Fruit fly (Drosophila melanogaster) whole organism, embryonic: ENCODE measurements around the gene cac.

Experiments used
- Antp ChIP-seq: fragments of 200-800 bp; sonication (Bioruptor generic); optimal IDR thresholded peaks from 3 replicates; lab custom pipeline; 2016; ENCODE audit warnings: missing biosample characterization, missing genetic modification characterization
- Atf6 ChIP-seq: fragments of 200-800 bp; sonication (Bioruptor generic); IDR thresholded peaks from 2 replicates; pipeline ENCODE4 v1.3.6; 2022; ENCODE audit warnings: missing biosample characterization, missing genetic modification characterization
- Blimp-1 ChIP-seq: fragments of 200-800 bp; sonication (Bioruptor generic); optimal IDR thresholded peaks from 3 replicates; lab custom pipeline; 2018; ENCODE audit warnings: missing biosample characterization, missing genetic modification characterization, mild to moderate bottlenecking, moderate library complexity, missing genetic modification reagents
- CG10209 ChIP-seq: fragments of 200-800 bp; sonication (Bioruptor generic); optimal IDR thresholded peaks from 3 replicates; lab custom pipeline; 2017; ENCODE audit warnings: missing biosample characterization, mild to moderate bottlenecking, missing genetic modification characterization, missing genetic modification reagents
- CG10462 ChIP-seq: fragments of 200-800 bp; sonication (Bioruptor generic); optimal IDR thresholded peaks from 2 replicates; lab custom pipeline; 2016; ENCODE audit warnings: missing biosample characterization, missing genetic modification characterization
- CG11504 ChIP-seq: fragments of 200-800 bp; sonication (Bioruptor generic); optimal IDR thresholded peaks from 3 replicates; lab custom pipeline; 2019; ENCODE audit warnings: missing biosample characterization, mild to moderate bottlenecking, missing genetic modification characterization, moderate library complexity
- CG12104 ChIP-seq: fragments of 200-800 bp; sonication (Bioruptor generic); optimal IDR thresholded peaks from 3 replicates; lab custom pipeline; 2016; ENCODE audit warnings: missing biosample characterization, missing genetic modification characterization
- CG13287 ChIP-seq: fragments of 200-800 bp; sonication (Bioruptor generic); IDR thresholded peaks from 2 replicates; pipeline ENCODE4 v1.3.6; 2022; ENCODE audit warnings: missing biosample characterization, missing genetic modification characterization; ENCODE audit not compliant: partially characterized antibody
- CG13894 ChIP-seq: fragments of 200-800 bp; sonication (Bioruptor generic); optimal IDR thresholded peaks from 3 replicates; lab custom pipeline; 2018; ENCODE audit warnings: missing biosample characterization, mild to moderate bottlenecking, missing genetic modification characterization, moderate library complexity
- CG14710 ChIP-seq: fragments of 200-800 bp; sonication (Bioruptor generic); optimal IDR thresholded peaks from 3 replicates; lab custom pipeline; 2019; ENCODE audit warnings: missing biosample characterization, mild to moderate bottlenecking, missing genetic modification characterization, moderate library complexity
- CG15479 ChIP-seq: fragments of 200-800 bp; sonication (Bioruptor generic); optimal IDR thresholded peaks from 3 replicates; lab custom pipeline; 2019; ENCODE audit warnings: missing biosample characterization, mild to moderate bottlenecking, missing genetic modification characterization, moderate library complexity
- CG17385 ChIP-seq: fragments of 200-800 bp; sonication (Bioruptor generic); optimal IDR thresholded peaks from 3 replicates; lab custom pipeline; 2018; ENCODE audit warnings: missing biosample characterization, mild to moderate bottlenecking, missing genetic modification characterization
- CG18262 ChIP-seq: fragments of 200-800 bp; optimal IDR thresholded peaks from 3 replicates; lab custom pipeline; 2019; ENCODE audit warnings: missing biosample characterization, mild to moderate bottlenecking, missing genetic modification characterization, moderate library complexity
- CG2120 ChIP-seq: fragments of 200-800 bp; sonication (Bioruptor generic); optimal IDR thresholded peaks from 3 replicates; lab custom pipeline; 2016; ENCODE audit warnings: missing biosample characterization, missing genetic modification characterization
- CG2678 ChIP-seq: fragments of 200-800 bp; sonication (Bioruptor generic); optimal IDR thresholded peaks from 3 replicates; lab custom pipeline; 2019; ENCODE audit warnings: missing biosample characterization, mild to moderate bottlenecking, missing genetic modification characterization, moderate library complexity
- CG2712 ChIP-seq: fragments of 200-800 bp; optimal IDR thresholded peaks from 3 replicates; lab custom pipeline; 2019; ENCODE audit warnings: missing biosample characterization, mild to moderate bottlenecking, missing genetic modification characterization, moderate library complexity
- CG2875 ChIP-seq: fragments of 200-800 bp; sonication (Bioruptor generic); optimal IDR thresholded peaks from 2 replicates; lab custom pipeline; 2017; ENCODE audit warnings: missing biosample characterization, mild to moderate bottlenecking, missing genetic modification characterization, missing genetic modification reagents
- CG3281 ChIP-seq: fragments of 200-800 bp; sonication (Bioruptor generic); optimal IDR thresholded peaks from 3 replicates; lab custom pipeline; 2017; ENCODE audit warnings: missing biosample characterization, mild to moderate bottlenecking, missing genetic modification characterization
- CG4424 ChIP-seq: fragments of 200-800 bp; sonication (Bioruptor generic); optimal IDR thresholded peaks from 3 replicates; lab custom pipeline; 2016; ENCODE audit warnings: missing biosample characterization, missing genetic modification characterization
- CG6791 ChIP-seq: fragments of 200-800 bp; sonication (Bioruptor generic); IDR thresholded peaks from 3 replicates; pipeline ENCODE4 v1.3.6; 2022; ENCODE audit warnings: missing biosample characterization, missing genetic modification characterization; ENCODE audit not compliant: partially characterized antibody
- CG8924 ChIP-seq: fragments of 200-800 bp; optimal IDR thresholded peaks from 3 replicates; lab custom pipeline; 2019; ENCODE audit warnings: missing biosample characterization, mild to moderate bottlenecking, missing genetic modification characterization, moderate library complexity
- CG9215 ChIP-seq: fragments of 200-800 bp; sonication (Bioruptor generic); IDR thresholded peaks from 2 replicates; pipeline ENCODE4 v1.3.6; 2022; ENCODE audit warnings: missing biosample characterization, missing genetic modification characterization
- CG9727 ChIP-seq: fragments of 200-800 bp; sonication (Bioruptor generic); optimal IDR thresholded peaks from 3 replicates; lab custom pipeline; 2017; ENCODE audit warnings: missing biosample characterization, mild to moderate bottlenecking, missing genetic modification characterization
- CG9876 ChIP-seq: fragments of 200-800 bp; sonication (Bioruptor generic); optimal IDR thresholded peaks from 2 replicates; lab custom pipeline; 2016; ENCODE audit warnings: missing biosample characterization, missing genetic modification characterization
- CkIIα-i1 ChIP-seq: fragments of 200-800 bp; sonication (Bioruptor generic); IDR thresholded peaks from 2 replicates; pipeline ENCODE4 v1.3.6; 2022; ENCODE audit warnings: missing biosample characterization, missing genetic modification characterization
- E2f1 ChIP-seq: fragments of 200-800 bp; sonication (Bioruptor generic); IDR thresholded peaks from 2 replicates; pipeline ENCODE4 v1.3.6; 2022; ENCODE audit warnings: missing biosample characterization, missing genetic modification characterization
- Fer1 ChIP-seq: fragments of 200-800 bp; sonication (Bioruptor generic); optimal IDR thresholded peaks from 2 replicates; lab custom pipeline; 2017; ENCODE audit warnings: missing biosample characterization, mild to moderate bottlenecking, missing genetic modification characterization
- Fer3 ChIP-seq: fragments of 200-800 bp; sonication (Bioruptor generic); optimal IDR thresholded peaks from 2 replicates; lab custom pipeline; 2018; ENCODE audit warnings: missing biosample characterization, mild to moderate bottlenecking, missing genetic modification characterization, moderate library complexity
- HmgD ChIP-seq: fragments of 200-800 bp; sonication (Bioruptor generic); optimal IDR thresholded peaks from 3 replicates; lab custom pipeline; 2016; ENCODE audit warnings: missing biosample characterization, missing genetic modification characterization
- Hmr ChIP-seq: fragments of 200-800 bp; sonication (Bioruptor generic); optimal IDR thresholded peaks from 3 replicates; lab custom pipeline; 2017; ENCODE audit warnings: mild to moderate bottlenecking, missing biosample characterization, missing genetic modification reagents, missing genetic modification characterization
- MTF-1 ChIP-seq: fragments of 200-800 bp; sonication (Bioruptor generic); optimal IDR thresholded peaks from 2 replicates; lab custom pipeline; 2018; ENCODE audit warnings: missing biosample characterization, mild to moderate bottlenecking, missing genetic modification characterization, borderline replicate concordance
- Side ChIP-seq: fragments of 200-800 bp; sonication (Bioruptor generic); optimal IDR thresholded peaks from 2 replicates; lab custom pipeline; 2016; ENCODE audit warnings: missing biosample characterization, missing genetic modification characterization
- Six4 ChIP-seq: fragments of 200-800 bp; sonication (Bioruptor generic); optimal IDR thresholded peaks from 2 replicates; lab custom pipeline; 2016; ENCODE audit warnings: missing biosample characterization, missing genetic modification characterization
- bsh ChIP-seq, 2 experiments: fragments of 200-800 bp; sonication (Bioruptor generic); optimal IDR thresholded peaks; 2 replicates each; lab custom pipeline; 2017 to 2018; ENCODE audit warnings: mild to moderate bottlenecking in 2 of 2, missing biosample characterization in 2 of 2, missing genetic modification characterization in 2 of 2, moderate library complexity in 1 of 2
- chm ChIP-seq: fragments of 200-800 bp; sonication (Bioruptor generic); IDR thresholded peaks from 2 replicates; pipeline ENCODE4 v1.3.6; 2022; ENCODE audit warnings: missing biosample characterization, missing genetic modification characterization
- crol ChIP-seq: fragments of 200-800 bp; sonication (Bioruptor generic); IDR thresholded peaks from 2 replicates; pipeline ENCODE4 v1.3.6; 2022; ENCODE audit warnings: missing biosample characterization, missing genetic modification characterization
- dimm ChIP-seq: fragments of 200-800 bp; sonication (Bioruptor generic); IDR thresholded peaks from 2 replicates; pipeline ENCODE4 v1.3.6; 2022; ENCODE audit warnings: missing biosample characterization, missing genetic modification characterization
- dysf ChIP-seq: fragments of 200-800 bp; sonication (Bioruptor generic); IDR thresholded peaks from 3 replicates; pipeline ENCODE4 v1.3.6; 2022; ENCODE audit warnings: missing biosample characterization, missing genetic modification characterization
- ewg ChIP-seq: fragments of 200-800 bp; sonication (Bioruptor generic); optimal IDR thresholded peaks from 3 replicates; lab custom pipeline; 2017; ENCODE audit warnings: mild to moderate bottlenecking, missing biosample characterization, missing genetic modification reagents, missing genetic modification characterization
- fd102C ChIP-seq: fragments of 200-800 bp; sonication (Bioruptor generic); optimal IDR thresholded peaks from 2 replicates; lab custom pipeline; 2018; ENCODE audit warnings: missing biosample characterization, mild to moderate bottlenecking, missing genetic modification characterization, moderate library complexity
- jigr1 ChIP-seq: fragments of 200-800 bp; sonication (Bioruptor generic); IDR thresholded peaks from 3 replicates; pipeline ENCODE4 v1.3.6; 2022; ENCODE audit warnings: missing biosample characterization, missing genetic modification characterization
- kni ChIP-seq: fragments of 200-800 bp; sonication (Bioruptor generic); optimal IDR thresholded peaks from 3 replicates; lab custom pipeline; 2017; ENCODE audit warnings: mild to moderate bottlenecking, missing biosample characterization, missing genetic modification reagents, missing genetic modification characterization
- maf-S ChIP-seq: fragments of 200-800 bp; sonication (Bioruptor generic); optimal IDR thresholded peaks from 2 replicates; lab custom pipeline; 2016; ENCODE audit warnings: missing biosample characterization, missing genetic modification characterization
- onecut ChIP-seq: fragments of 200-800 bp; sonication (Bioruptor generic); IDR thresholded peaks from 2 replicates; pipeline ENCODE4 v1.3.6; 2022; ENCODE audit warnings: missing biosample characterization, missing genetic modification characterization
- pb ChIP-seq: fragments of 200-800 bp; sonication (Bioruptor generic); optimal IDR thresholded peaks from 3 replicates; lab custom pipeline; 2016; ENCODE audit warnings: missing biosample characterization, missing genetic modification characterization
- pho ChIP-seq: fragments of 200-800 bp; sonication (Bioruptor generic); optimal IDR thresholded peaks from 2 replicates; lab custom pipeline; 2016; ENCODE audit warnings: missing biosample characterization, missing genetic modification characterization
- ro ChIP-seq: fragments of 200-800 bp; sonication (Bioruptor generic); IDR thresholded peaks from 2 replicates; pipeline ENCODE4 v1.3.6; 2022; ENCODE audit warnings: missing biosample characterization, missing genetic modification characterization
- row ChIP-seq: fragments of 200-800 bp; sonication (Bioruptor generic); IDR thresholded peaks from 3 replicates; pipeline ENCODE4 v1.3.6; 2022; ENCODE audit warnings: missing biosample characterization, missing genetic modification characterization
- slp2 ChIP-seq: fragments of 200-800 bp; sonication (Bioruptor generic); optimal IDR thresholded peaks from 2 replicates; lab custom pipeline; 2016; ENCODE audit warnings: missing biosample characterization, missing genetic modification characterization
- tgo ChIP-seq: fragments of 200-800 bp; sonication (Bioruptor generic); IDR thresholded peaks from 3 replicates; pipeline ENCODE4 v1.3.6; 2022; ENCODE audit warnings: missing biosample characterization, missing genetic modification characterization
- tin ChIP-seq: fragments of 200-800 bp; sonication (Bioruptor generic); optimal IDR thresholded peaks from 3 replicates; lab custom pipeline; 2016; ENCODE audit warnings: missing biosample characterization, missing genetic modification characterization

Gene cac

DNA sequence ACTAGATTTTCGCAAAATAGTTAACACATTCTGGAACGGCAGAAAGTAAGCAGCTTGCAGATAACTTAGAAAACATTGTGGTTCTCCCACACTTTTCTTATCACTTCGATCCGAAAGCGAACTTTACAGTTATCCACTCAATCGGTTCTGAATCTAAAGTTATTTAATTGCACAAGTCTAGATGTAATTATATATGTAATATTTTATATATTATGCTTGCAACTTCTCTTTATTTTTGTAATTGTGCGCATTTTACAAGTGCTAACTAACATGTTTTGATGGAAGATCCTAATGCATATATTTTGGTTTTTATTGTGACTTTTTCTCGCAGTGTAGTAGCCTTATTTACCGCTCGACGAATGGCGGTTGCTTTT, 19.5 kb upstream of the cac start (continued):
- TF ChIP-seq CkIIα-i1 (GFP tag; lab: Robert Waterston, UW), result no peak
- no peak for TF ChIP-seq Side (GFP tag; lab: Kevin White, UChicago)
- TF ChIP-seq CG10209 (GFP tag; lab: Kevin White, UChicago), result peak; percentile 36
- peak; percentile 54 for TF ChIP-seq CG18262 (tag; lab: Kevin White, UChicago)
- TF ChIP-seq ro (GFP tag; lab: Robert Waterston, UW), result no peak
- no peak for TF ChIP-seq CG15479
- TF ChIP-seq CG9727 (GFP tag; lab: Kevin White, UChicago), result peak; percentile 25
- TF ChIP-seq Fer1 (GFP tag; lab: Kevin White, UChicago), result peak; percentile 0
- no peak for TF ChIP-seq slp2 (GFP tag; lab: Kevin White, UChicago)
- no peak for TF ChIP-seq Blimp-1 (GFP tag; lab: Kevin White, UChicago)
- TF ChIP-seq CG10462 (GFP tag; lab: Kevin White, UChicago), result no peak
- TF ChIP-seq CG4424, result peak; percentile 0
- TF ChIP-seq CG2712 (tag; lab: Kevin White, UChicago), result peak; percentile 2
- no peak for TF ChIP-seq CG14710 (tag; lab: Kevin White, UChicago)
- TF ChIP-seq pho (GFP tag; lab: Kevin White, UChicago), result no peak
- no peak for TF ChIP-seq crol (GFP tag; lab: Robert Waterston, UW)
- TF ChIP-seq bsh (GFP tag; optimal IDR thresholded peaks at IDR 0.05; lab: Kevin White, UChicago), result peak in 1 of 2 experiments; percentile 53
- TF ChIP-seq row (GFP tag; lab: Robert Waterston, UW), result no peak; the same call in 2 of the 3 replicates
- TF ChIP-seq kni, result no peak
- TF ChIP-seq Antp (GFP tag; lab: Kevin White, UChicago), result no peak
- no peak for TF ChIP-seq Six4
- TF ChIP-seq fd102C, result no peak
- TF ChIP-seq jigr1 (GFP tag; lab: Robert Waterston, UW), result 0 out of 3 replicates have a peak, but pooled peaks have one; percentile 3
- no peak for TF ChIP-seq ewg
- no peak for TF ChIP-seq dimm (GFP tag; lab: Robert Waterston, UW)
- no peak for TF ChIP-seq maf-S (GFP tag; lab: Kevin White, UChicago)
- TF ChIP-seq onecut (GFP tag; lab: Robert Waterston, UW), result no peak
- no peak for TF ChIP-seq MTF-1 (GFP tag; lab: Kevin White, UChicago)
- no peak for TF ChIP-seq Fer3 (tag; lab: Kevin White, UChicago)
- TF ChIP-seq CG9215 (GFP tag; lab: Robert Waterston, UW), result no peak
- peak; percentile 18 for TF ChIP-seq CG3281 (GFP tag; lab: Kevin White, UChicago)
- TF ChIP-seq CG13894 (tag; lab: Kevin White, UChicago), result no peak
- TF ChIP-seq E2f1 (GFP tag; lab: Robert Waterston, UW), result no peak
- TF ChIP-seq CG11504 (tag; lab: Kevin White, UChicago), result peak; percentile 68
- no peak for TF ChIP-seq CG6791
- TF ChIP-seq CG17385 (GFP tag; lab: Kevin White, UChicago), result peak; percentile 50
- TF ChIP-seq CG9876 (GFP tag; lab: Kevin White, UChicago), result no peak
- TF ChIP-seq chm (GFP tag; lab: Robert Waterston, UW), result no peak
- TF ChIP-seq HmgD (GFP tag; lab: Kevin White, UChicago), result no peak
- no peak for TF ChIP-seq tin (GFP tag; lab: Kevin White, UChicago)
- TF ChIP-seq CG2120 (GFP tag; lab: Kevin White, UChicago), result no peak
- TF ChIP-seq CG2678 (tag; lab: Kevin White, UChicago), result peak; percentile 61
- TF ChIP-seq pb (GFP tag; lab: Kevin White, UChicago), result no peak
- TF ChIP-seq CG13287 (GFP tag; lab: Robert Waterston, UW), result no peak
- TF ChIP-seq Atf6 (GFP tag; lab: Robert Waterston, UW), result no peak
- no peak for TF ChIP-seq dysf
- TF ChIP-seq Hmr (GFP tag; lab: Kevin White, UChicago), result no peak
- TF ChIP-seq CG2875 (GFP tag; lab: Kevin White, UChicago), result no peak
- TF ChIP-seq tgo (GFP tag; lab: Robert Waterston, UW), result 0 out of 3 replicates have a peak, but pooled peaks have one; percentile 6
- TF ChIP-seq CG8924, result peak; percentile 26
- TF ChIP-seq CG12104 (GFP tag; lab: Kevin White, UChicago), result peak; percentile 31
